Worm (Caenorhabditis elegans): ENCODE results near the gene C03A7.13.

Gene C03A7.13

DNA sequence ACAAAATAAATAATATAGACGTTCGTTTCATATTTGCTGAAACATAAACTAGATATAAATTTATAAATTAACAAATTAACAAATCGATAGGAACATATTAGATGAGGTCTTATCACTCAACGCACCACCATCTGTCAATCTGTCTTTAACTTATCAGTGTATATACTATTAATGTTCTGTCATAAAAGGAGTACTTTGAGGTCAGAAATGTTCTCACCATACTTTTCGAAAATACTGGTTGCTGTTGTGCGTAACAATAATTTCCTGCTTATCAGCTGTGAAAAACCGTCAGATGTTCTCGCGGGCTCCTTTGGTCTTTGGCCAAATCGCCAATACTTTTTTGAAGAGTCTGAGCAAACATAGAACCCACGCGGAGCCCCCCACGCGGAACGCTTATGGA lies at the start of gene C03A7.13:
Gene C03A7.13 (minus strand): TSS at position 43 of the 400 bp plus-strand sequence.
- peak; percentile 9 for TF ChIP-seq pha-4 (tag; optimal IDR thresholded peaks at IDR 0.05)
- TF ChIP-seq let-607 (tag; optimal IDR thresholded peaks at IDR 0.05): peak in 1 of 2 experiments; percentile 30
- TF ChIP-seq Y53G8AR.9 (GFP tag; conservative IDR thresholded peaks at IDR 0.05): no peak
- TF ChIP-seq egl-44 (GFP tag; IDR thresholded peaks at IDR 0.05): 0 out of 2 replicates have a peak, but pooled peaks have one; percentile 29
- peak; percentile 26 for TF ChIP-seq atf-7 (tag; optimal IDR thresholded peaks at IDR 0.05)
- TF ChIP-seq Y67H2A.10 (GFP tag; conservative IDR thresholded peaks at IDR 0.05): no peak
- no peak for TF ChIP-seq cebp-1 (GFP tag; IDR thresholded peaks at IDR 0.05)
- peak; percentile 34 for TF ChIP-seq cebp-1 (tag; optimal IDR thresholded peaks at IDR 0.05)
- TF ChIP-seq C17E4.6 (GFP tag; IDR thresholded peaks at IDR 0.05): no peak
- TF ChIP-seq nhr-80 (tag; optimal IDR thresholded peaks at IDR 0.05): peak; percentile 87
- peak; percentile 93 for TF ChIP-seq unc-62 (GFP tag; optimal IDR thresholded peaks at IDR 0.05)
- peak; percentile 8 for TF ChIP-seq tbp1 (GFP tag; optimal IDR thresholded peaks at IDR 0.05)

DNA sequence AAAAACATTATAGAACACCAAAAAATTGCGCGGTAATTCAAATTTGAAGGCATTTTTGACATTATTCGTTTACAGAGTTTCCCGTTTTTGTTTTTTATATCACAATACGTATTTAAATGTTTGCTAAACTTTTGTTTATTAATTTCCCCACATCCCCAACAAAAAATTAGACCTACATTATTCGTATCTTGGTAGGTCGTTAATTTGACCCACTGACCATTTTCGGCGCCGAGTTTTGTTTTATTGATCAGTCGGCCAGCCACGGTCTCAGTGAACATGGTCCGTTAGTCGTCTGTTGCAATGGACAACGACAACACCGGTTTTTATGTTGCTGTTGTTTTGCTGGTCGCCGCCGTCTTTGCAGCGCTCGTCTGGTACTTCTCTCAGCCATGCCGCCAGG lies 47.6 kb upstream of the C03A7.13 start, which contains the start of gene B0238.15:
Gene B0238.15 (plus strand): TSS at position 301 of the 400 bp plus-strand sequence.
- no peak for TF ChIP-seq attf-5 (GFP tag; optimal IDR thresholded peaks at IDR 0.05)
- peak; percentile 47 for TF ChIP-seq madf-6 (GFP tag; IDR thresholded peaks at IDR 0.05)
- TF ChIP-seq efl-1 (GFP tag; optimal IDR thresholded peaks at IDR 0.05): peak; percentile 3
- TF ChIP-seq B0261.1 (tag; optimal IDR thresholded peaks at IDR 0.05): no peak

DNA sequence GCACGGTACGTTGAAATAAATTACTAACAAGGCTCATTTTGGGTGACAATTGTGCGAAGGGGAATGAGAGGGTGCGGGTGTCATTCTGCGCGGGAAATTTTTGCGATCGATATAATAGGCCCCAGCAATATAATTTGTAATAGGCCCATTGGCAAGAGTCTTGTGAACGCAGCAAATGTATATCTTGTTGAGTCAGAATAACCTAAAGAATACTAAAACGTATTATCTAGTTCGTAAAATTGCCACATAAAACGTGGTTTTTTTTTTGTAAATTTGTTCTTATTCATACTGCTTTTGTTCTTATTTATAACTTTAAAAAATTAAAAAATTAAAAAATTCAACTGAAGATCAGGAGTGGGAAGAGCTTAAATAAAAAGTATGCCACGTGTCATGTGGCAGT lies 47.1 kb upstream of the C03A7.13 start, which contains the start of gene C52A10.3:
Gene C52A10.3 (minus strand): TSS at position 101 of the 400 bp plus-strand sequence.
- TF ChIP-seq F23B12.7 (tag; optimal IDR thresholded peaks at IDR 0.05; ENCODE audit: insufficient read depth) (no peak), Y67H2A.10 (GFP tag; conservative IDR thresholded peaks at IDR 0.05) (no peak), fkh-3 (tag; optimal IDR thresholded peaks at IDR 0.05) (no peak), snpc-1.3 (tag; optimal IDR thresholded peaks at IDR 0.05; ENCODE audit: insufficient read depth) (no peak), efl-1 (GFP tag; optimal IDR thresholded peaks at IDR 0.05) (no peak), chd-7 (tag; optimal IDR thresholded peaks at IDR 0.05) (no peak), Y53F4B.3 (GFP tag; IDR thresholded peaks at IDR 0.05) (no peak), lsy-27 (tag; optimal IDR thresholded peaks at IDR 0.05; ENCODE audit: borderline replicate concordance, insufficient read depth) (no peak), rpc-1 (optimal IDR thresholded peaks at IDR 0.05) (no peak), rpc-1 (tag; optimal IDR thresholded peaks at IDR 0.05) (no peak), aptf-2 (GFP tag; conservative IDR thresholded peaks at IDR 0.05) (no peak), ztf-22 (GFP tag; optimal IDR thresholded peaks at IDR 0.05) (no peak), B0019.2 (GFP tag; conservative IDR thresholded peaks at IDR 0.05) (no peak), C17E4.6 (GFP tag; IDR thresholded peaks at IDR 0.05) (no peak), ztf-18 (tag; optimal IDR thresholded peaks at IDR 0.05) (no peak)

DNA sequence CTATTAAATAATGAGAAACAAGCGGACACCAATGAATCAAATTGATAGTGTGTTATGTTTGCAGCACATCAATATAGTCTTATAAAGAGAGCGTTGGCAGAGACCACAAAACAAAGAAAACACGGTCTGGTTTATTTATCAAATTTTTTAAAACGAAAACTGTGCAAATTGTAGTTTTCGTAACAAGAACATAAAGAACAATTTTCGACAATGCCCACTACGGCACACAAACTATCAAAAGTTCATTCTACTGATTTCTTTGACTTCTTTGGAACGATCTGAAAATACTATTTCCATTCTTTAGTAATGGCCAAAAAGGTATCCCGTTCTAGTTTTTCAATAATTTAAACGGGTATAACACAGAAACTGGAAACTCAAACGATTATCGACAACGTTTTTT lies 44.8 kb upstream of the C03A7.13 start, which contains the start of gene cest-35.2:
Gene cest-35.2 (minus strand): TSS at position 101 of the 400 bp plus-strand sequence.
- TF ChIP-seq egl-44 (GFP tag; IDR thresholded peaks at IDR 0.05) (no peak), hlh-12 (tag; optimal IDR thresholded peaks at IDR 0.05) (no peak), tbp1 (GFP tag; optimal IDR thresholded peaks at IDR 0.05) (no peak), rcor-1 (GFP tag; IDR thresholded peaks at IDR 0.05) (no peak), rec-8 (tag; optimal IDR thresholded peaks at IDR 0.05) (no peak), Y53G8AR.9 (GFP tag; conservative IDR thresholded peaks at IDR 0.05) (no peak), let-607 (tag; optimal IDR thresholded peaks at IDR 0.05) (no peak), bed-1 (GFP tag; IDR thresholded peaks at IDR 0.05) (no peak), tlf-1 (GFP tag; optimal IDR thresholded peaks at IDR 0.05) (no peak), ceh-79 (tag; optimal IDR thresholded peaks at IDR 0.05) (no peak), nhr-80 (tag; optimal IDR thresholded peaks at IDR 0.05) (no peak), bed-2 (GFP tag; IDR thresholded peaks at IDR 0.05) (no peak), ceh-100 (GFP tag; IDR thresholded peaks at IDR 0.05) (no peak), rpc-1 (optimal IDR thresholded peaks at IDR 0.05) (no peak), rpc-1 (tag; optimal IDR thresholded peaks at IDR 0.05) (no peak), hmg-20 (GFP tag; IDR thresholded peaks at IDR 0.05) (no peak), dox-1 (GFP tag; IDR thresholded peaks at IDR 0.05) (no peak), unc-130 (GFP tag; optimal IDR thresholded peaks at IDR 0.05) (no peak), ceh-58 (GFP tag; IDR thresholded peaks at IDR 0.05) (no peak)

Data from whole organism, young adult.